Fruit fly (Drosophila melanogaster): ENCODE results near the gene tex.

The tex gene

DNA sequence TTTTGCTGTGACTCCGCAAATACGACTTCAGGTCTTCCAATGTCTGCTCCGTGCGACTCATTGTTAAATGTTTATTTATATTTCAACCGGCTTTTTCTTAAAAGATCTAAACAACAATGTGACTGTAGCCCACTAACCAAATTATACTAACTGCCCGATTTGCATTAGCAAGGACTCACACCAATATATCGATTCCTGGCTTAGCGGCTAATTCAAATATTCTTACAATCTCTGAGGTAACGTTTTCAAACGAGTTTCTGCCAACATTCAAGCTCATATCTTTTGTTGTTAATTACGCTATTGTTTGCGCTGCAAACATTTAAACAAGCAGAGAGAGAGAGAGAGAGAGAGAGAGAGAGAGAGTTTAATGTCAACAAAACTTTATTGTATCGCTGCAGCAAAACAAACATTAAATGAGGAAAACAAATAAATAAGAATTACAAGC, at the start of gene tex:
tex (minus strand) TSS at position 131 of the 445 bp plus-strand sequence.
- no peak for TF ChIP-seq Sin3A (optimal IDR thresholded peaks at IDR 0.05)
- TF ChIP-seq Myc (optimal IDR thresholded peaks at IDR 0.05), result no peak
- no peak for TF ChIP-seq insv (optimal IDR thresholded peaks at IDR 0.05)
- no peak for TF ChIP-seq psq (optimal IDR thresholded peaks at IDR 0.05)
- TF ChIP-seq h (optimal IDR thresholded peaks at IDR 0.05), result no peak
- TF ChIP-seq ttk (optimal IDR thresholded peaks at IDR 0.05), result no peak

DNA sequence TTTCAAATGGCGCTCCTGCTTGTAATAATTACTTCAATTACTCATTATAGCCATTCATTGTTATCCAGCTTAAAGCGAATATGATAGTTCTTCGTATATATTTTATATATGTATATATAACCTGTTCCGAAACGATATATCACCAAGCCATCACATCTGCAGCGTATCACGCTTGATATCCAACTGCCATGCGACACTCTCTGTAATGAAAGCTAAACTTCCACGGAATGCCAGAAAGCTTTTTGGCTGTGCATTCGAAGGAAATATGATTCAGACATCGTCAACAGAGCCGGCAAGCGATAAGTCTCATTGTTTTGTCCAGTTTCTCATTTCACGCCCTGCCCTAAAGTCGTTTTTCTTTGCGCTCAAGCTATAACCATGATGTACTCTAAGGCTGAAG, 49.6 kb upstream of the tex start:
- no peak for TF ChIP-seq ttk (optimal IDR thresholded peaks at IDR 0.05)
- no peak for TF ChIP-seq Sin3A (optimal IDR thresholded peaks at IDR 0.05)
- no peak for TF ChIP-seq Myc (optimal IDR thresholded peaks at IDR 0.05)
- no peak for TF ChIP-seq h (optimal IDR thresholded peaks at IDR 0.05)
- no peak for TF ChIP-seq insv (optimal IDR thresholded peaks at IDR 0.05)
- no peak for TF ChIP-seq psq (optimal IDR thresholded peaks at IDR 0.05)

DNA sequence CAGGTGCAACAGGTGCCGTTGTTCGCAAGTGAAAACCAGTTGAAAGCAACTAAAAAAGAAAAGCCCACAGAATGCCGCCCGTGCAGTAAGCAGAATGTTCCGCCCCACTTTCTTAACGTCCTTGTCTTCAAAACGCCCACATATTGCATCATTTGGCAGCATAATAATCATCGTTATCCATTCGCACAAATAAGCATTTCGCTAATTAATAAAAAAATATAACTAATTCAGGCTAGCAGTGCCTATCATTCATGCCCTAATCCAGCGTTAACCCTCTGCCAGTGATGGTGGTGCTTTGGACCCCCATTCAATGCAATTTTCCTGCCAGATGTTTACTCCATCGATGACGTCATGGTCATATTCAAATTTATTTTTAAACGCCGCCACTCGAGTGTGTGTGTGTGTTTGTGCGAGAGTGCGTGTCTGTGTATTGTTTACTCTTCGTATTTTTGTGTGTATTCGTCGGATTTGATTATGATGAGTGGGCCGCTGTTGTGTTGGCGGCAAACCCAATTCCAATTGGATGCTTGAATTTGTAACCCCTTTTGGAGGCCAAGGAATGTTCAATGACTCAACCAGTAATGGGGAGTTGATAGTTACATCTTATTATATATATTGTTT, 49.0 kb upstream of the tex start:
- TF ChIP-seq Sin3A (optimal IDR thresholded peaks at IDR 0.05) (no peak), h (optimal IDR thresholded peaks at IDR 0.05) (no peak), insv (optimal IDR thresholded peaks at IDR 0.05) (no peak), psq (optimal IDR thresholded peaks at IDR 0.05) (no peak), ttk (optimal IDR thresholded peaks at IDR 0.05) (no peak), Myc (optimal IDR thresholded peaks at IDR 0.05) (no peak)

- TF ChIP-seq insv (optimal IDR thresholded peaks at IDR 0.05) (no peak), ttk (optimal IDR thresholded peaks at IDR 0.05) (no peak), h (optimal IDR thresholded peaks at IDR 0.05) (no peak), psq (optimal IDR thresholded peaks at IDR 0.05) (no peak), Sin3A (optimal IDR thresholded peaks at IDR 0.05) (no peak), Myc (optimal IDR thresholded peaks at IDR 0.05) (no peak)
Measured at dm6 chr3R:8356626-8357290, 48.3 kb upstream of the tex start, which contains the start of gene stck. Gene stck, plus strand, starts transcription at chr3R:8356978.

- TF ChIP-seq h (optimal IDR thresholded peaks at IDR 0.05), result no peak
- TF ChIP-seq Myc (optimal IDR thresholded peaks at IDR 0.05), result no peak
- no peak for TF ChIP-seq psq (optimal IDR thresholded peaks at IDR 0.05)
- TF ChIP-seq insv (optimal IDR thresholded peaks at IDR 0.05), result no peak
- TF ChIP-seq ttk (optimal IDR thresholded peaks at IDR 0.05), result no peak
- TF ChIP-seq Sin3A (optimal IDR thresholded peaks at IDR 0.05), result no peak
Measured at dm6 chr3R:8355579-8355978, 47.1 kb upstream of the tex start.

DNA sequence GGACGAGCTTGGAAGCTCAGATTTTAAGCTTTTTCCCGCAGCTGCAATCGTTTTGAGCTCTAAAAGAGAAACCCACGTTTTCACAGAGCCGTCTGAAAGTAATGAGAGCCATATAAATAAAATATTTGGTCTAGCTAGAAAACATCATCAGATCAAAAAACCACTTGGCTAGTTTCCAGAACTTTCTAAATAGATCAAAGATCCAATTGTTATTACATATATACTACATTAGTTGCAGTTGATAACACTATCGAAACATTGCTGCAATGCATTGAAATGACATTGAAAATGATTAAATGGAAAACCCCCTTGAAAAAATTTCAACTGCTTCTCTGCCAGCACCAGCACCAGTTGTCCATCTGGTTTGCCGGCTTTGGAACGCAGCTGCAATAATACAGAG, 46.5 kb upstream of the tex start:
- no peak for TF ChIP-seq Myc (optimal IDR thresholded peaks at IDR 0.05)
- no peak for TF ChIP-seq ttk (optimal IDR thresholded peaks at IDR 0.05)
- TF ChIP-seq psq (optimal IDR thresholded peaks at IDR 0.05), result no peak
- TF ChIP-seq h (optimal IDR thresholded peaks at IDR 0.05), result no peak
- no peak for TF ChIP-seq insv (optimal IDR thresholded peaks at IDR 0.05)
- no peak for TF ChIP-seq Sin3A (optimal IDR thresholded peaks at IDR 0.05)

- TF ChIP-seq ttk (optimal IDR thresholded peaks at IDR 0.05), result no peak
- no peak for TF ChIP-seq h (optimal IDR thresholded peaks at IDR 0.05)
- no peak for TF ChIP-seq Sin3A (optimal IDR thresholded peaks at IDR 0.05)
- TF ChIP-seq Myc (optimal IDR thresholded peaks at IDR 0.05), result no peak
Measured at dm6 chr3R:8354458-8354857, 46.0 kb upstream of the tex start.

dm6 chr3R:8353994-8354393, 45.5 kb upstream of the tex start:
- TF ChIP-seq Sin3A (optimal IDR thresholded peaks at IDR 0.05), result no peak
- TF ChIP-seq Myc (optimal IDR thresholded peaks at IDR 0.05), result no peak
- TF ChIP-seq h (optimal IDR thresholded peaks at IDR 0.05), result no peak
- no peak for TF ChIP-seq ttk (optimal IDR thresholded peaks at IDR 0.05)
- TF ChIP-seq psq (optimal IDR thresholded peaks at IDR 0.05), result no peak
- no peak for TF ChIP-seq insv (optimal IDR thresholded peaks at IDR 0.05)

DNA sequence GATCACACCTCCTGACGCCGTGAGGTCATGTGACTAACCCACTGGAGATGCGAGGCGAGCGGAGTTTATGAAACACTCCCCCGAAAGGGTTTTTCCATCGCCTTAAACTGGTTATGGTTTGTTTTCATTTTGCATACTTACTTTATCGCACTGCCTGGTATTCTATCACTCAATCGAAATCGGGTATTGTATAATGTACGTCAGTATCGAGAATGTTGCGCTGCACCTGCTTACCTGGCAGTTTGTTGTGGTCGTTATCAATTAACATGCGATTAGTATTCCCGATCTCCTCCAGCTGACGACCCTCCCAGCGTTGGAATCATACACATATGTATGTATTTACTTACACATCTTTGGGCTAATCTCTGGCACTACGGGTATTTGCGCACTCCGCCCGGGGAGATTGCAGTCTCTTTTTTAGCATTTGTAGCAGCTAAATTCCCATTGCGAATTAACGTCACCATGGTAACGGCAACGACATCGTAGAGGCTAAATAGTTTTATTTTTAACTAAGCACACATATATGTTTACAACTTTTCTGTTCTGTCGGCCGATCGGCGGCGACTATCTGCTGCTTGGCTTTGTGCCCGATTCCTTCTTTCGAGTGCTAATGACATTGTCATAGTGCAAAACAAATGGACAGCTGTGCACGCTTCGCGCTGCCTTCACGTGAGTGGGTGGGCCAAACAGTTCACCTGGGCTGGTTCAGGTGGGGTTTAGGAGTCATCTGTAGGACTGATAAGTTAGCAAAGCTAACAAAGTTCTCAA, 44.7 kb upstream of the tex start:
- TF ChIP-seq psq (optimal IDR thresholded peaks at IDR 0.05) (no peak), insv (optimal IDR thresholded peaks at IDR 0.05) (no peak), h (optimal IDR thresholded peaks at IDR 0.05) (no peak), Myc (optimal IDR thresholded peaks at IDR 0.05) (no peak), Sin3A (optimal IDR thresholded peaks at IDR 0.05) (no peak), ttk (optimal IDR thresholded peaks at IDR 0.05) (no peak)

DNA sequence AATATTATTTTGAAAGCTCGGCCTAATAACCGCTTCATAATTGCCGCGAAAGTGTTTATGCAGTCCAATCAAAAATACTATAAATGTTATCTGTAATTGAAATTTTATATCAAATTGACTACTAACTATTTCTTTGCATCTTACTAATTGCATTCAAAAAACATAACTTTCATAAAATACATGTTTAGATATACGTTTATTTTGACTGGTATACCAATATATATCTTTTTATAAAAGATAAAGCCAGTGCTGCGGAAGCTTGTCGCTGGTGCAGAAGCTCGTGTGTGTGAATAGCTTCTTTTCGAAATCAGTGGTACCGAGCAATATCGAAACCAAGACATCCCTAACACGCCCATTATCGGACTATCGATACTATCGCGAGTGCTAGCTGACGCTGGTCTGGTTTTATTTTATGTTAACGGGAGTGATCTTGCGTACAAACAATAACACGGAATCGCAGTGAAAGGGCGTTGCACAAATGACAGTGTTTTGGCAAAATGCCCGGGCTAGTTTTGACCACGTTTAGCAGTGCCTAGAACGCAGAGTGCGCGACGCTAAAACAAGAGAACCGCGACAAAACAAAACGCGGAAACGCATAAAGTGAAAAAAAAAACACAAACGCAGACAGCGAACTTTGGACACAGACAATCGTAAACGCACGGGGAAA, 41.1 kb upstream of the tex start, which contains the start of gene Atg13:
Atg13 (plus strand) TSS at position 367 of the 667 bp plus-strand sequence.
- TF ChIP-seq ttk (optimal IDR thresholded peaks at IDR 0.05) (no peak), psq (optimal IDR thresholded peaks at IDR 0.05) (no peak), Sin3A (optimal IDR thresholded peaks at IDR 0.05) (no peak), insv (optimal IDR thresholded peaks at IDR 0.05) (no peak), Myc (optimal IDR thresholded peaks at IDR 0.05) (no peak), h (optimal IDR thresholded peaks at IDR 0.05) (no peak)

DNA sequence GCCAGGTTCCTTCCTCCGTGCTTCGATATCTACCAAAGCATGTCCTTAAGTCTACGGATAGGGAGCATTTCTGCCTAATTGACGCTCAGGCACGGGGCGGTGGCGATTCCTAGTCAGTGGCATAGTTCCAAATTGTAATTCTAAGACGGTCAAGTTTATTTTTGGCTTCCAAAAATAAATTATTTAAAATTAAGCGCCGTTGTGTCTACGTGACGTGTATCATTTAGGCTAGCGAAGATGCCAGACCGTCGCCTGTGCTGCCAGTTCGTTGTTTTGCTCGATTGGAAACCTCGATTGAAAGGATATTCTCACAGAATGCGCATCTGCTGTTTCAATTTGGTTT, 40.6 kb upstream of the tex start:
- TF ChIP-seq h (optimal IDR thresholded peaks at IDR 0.05) (no peak), ttk (optimal IDR thresholded peaks at IDR 0.05) (no peak), Myc (optimal IDR thresholded peaks at IDR 0.05) (no peak), insv (optimal IDR thresholded peaks at IDR 0.05) (no peak), psq (optimal IDR thresholded peaks at IDR 0.05) (no peak), Sin3A (optimal IDR thresholded peaks at IDR 0.05) (no peak)
